Fruit fly (Drosophila melanogaster): ENCODE data around the gene CG32500.
"Not testable (repeated sequence)": the region's sequence is repeated elsewhere in the genome, so short reads cannot be mapped to it uniquely, and the experiment has no call there.

CG32500 gene

DNA sequence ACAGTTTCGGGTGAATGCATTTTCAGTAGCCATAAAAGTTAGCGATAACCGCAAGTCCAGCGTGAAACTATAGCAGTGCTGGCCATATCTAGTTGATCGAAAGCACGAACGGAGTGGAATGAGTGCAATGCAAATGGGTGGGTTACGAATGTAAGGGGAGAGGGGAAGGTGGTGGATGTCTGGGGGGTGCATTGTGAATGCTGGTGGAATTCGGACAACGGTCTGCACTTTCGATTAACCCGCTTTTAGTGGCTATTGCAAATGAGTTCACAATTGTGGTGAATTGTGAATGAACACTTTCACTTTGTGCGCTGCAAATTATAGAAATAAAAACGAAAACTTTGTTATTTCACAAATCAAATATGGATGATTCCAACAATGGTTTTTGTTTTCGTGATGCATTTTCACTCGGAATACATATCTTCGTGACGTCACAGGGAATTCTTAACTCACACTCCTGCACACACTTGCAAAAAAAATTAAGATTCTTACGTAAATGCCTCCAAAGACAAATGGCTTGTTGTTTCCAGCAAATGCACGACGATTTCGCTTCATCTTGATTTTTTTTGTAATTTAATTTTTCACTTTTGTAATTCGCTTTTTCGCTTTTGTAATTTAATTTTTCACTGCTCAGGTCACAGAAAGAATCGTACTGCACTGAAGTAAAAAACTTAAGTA, 6.1 kb upstream of the CG32500 start, which contains the start of gene DIP1 (continued):
- peak; percentile 44; the same call in 1 of the 2 replicates for TF ChIP-seq slbo (GFP tag; IDR thresholded peaks at IDR 0.05)
- TF ChIP-seq CG17328 (GFP tag; IDR thresholded peaks at IDR 0.05) = peak; percentile 58
- peak; percentile 14; the same call in 1 of the 2 replicates for TF ChIP-seq CG13287 (GFP tag; IDR thresholded peaks at IDR 0.05; ENCODE audit: partially characterized antibody)
- TF ChIP-seq chn (GFP tag; optimal IDR thresholded peaks at IDR 0.05) = peak; percentile 30
- no peak for TF ChIP-seq sob (GFP tag; IDR thresholded peaks at IDR 0.05)
- no peak for TF ChIP-seq CG8944 (GFP tag; optimal IDR thresholded peaks at IDR 0.05)
- peak; percentile 27 for TF ChIP-seq lab (GFP tag; optimal IDR thresholded peaks at IDR 0.05)
- peak; percentile 40 for TF ChIP-seq nau (GFP tag; optimal IDR thresholded peaks at IDR 0.05)
- peak; percentile 52 for TF ChIP-seq zf30C (GFP tag; optimal IDR thresholded peaks at IDR 0.05)
- TF ChIP-seq her (GFP tag; optimal IDR thresholded peaks at IDR 0.05) = peak; percentile 33
- TF ChIP-seq Meics (GFP tag; optimal IDR thresholded peaks at IDR 0.05) = no peak
- 0 out of 2 replicates have a peak, but pooled peaks have one; percentile 37 for TF ChIP-seq Rfx (GFP tag; IDR thresholded peaks at IDR 0.05)
- peak; percentile 81 for TF ChIP-seq Med (GFP tag)
- peak; percentile 67 for TF ChIP-seq Drgx (GFP tag; IDR thresholded peaks at IDR 0.05)
- no peak for TF ChIP-seq CG3995 (GFP tag; optimal IDR thresholded peaks at IDR 0.05)
- TF ChIP-seq CG18476 (GFP tag; optimal IDR thresholded peaks at IDR 0.05) = no peak
- no peak for TF ChIP-seq bab2 (GFP tag; optimal IDR thresholded peaks at IDR 0.05)
- TF ChIP-seq CHES-1-like (GFP tag; optimal IDR thresholded peaks at IDR 0.05) = peak; percentile 11
- TF ChIP-seq CG13296 (GFP tag; optimal IDR thresholded peaks at IDR 0.05) = no peak
- no peak for TF ChIP-seq eyg (GFP tag; optimal IDR thresholded peaks at IDR 0.05)

dm6 chrX:21621004-21621403, 2.5 kb downstream of the CG32500 start, which contains the start of gene CG32819:
TSS of gene CG32819 (minus strand) at chrX:21621104.
- TF ChIP-seq maf-S, CG18476, Mes4 (GFP tag; optimal IDR thresholded peaks at IDR 0.05): not testable (repeated sequence)

- not testable (repeated sequence) for TF ChIP-seq yki (optimal IDR thresholded peaks at IDR 0.05); BEAF-32 (GFP tag; optimal IDR thresholded peaks at IDR 0.05); usp (GFP tag; optimal IDR thresholded peaks at IDR 0.05)
Measured at dm6 chrX:21617517-21617916, 6.0 kb downstream of the CG32500 start, which contains the start of gene CG32857. TSS of gene CG32857 (minus strand) at chrX:21617617.

DNA sequence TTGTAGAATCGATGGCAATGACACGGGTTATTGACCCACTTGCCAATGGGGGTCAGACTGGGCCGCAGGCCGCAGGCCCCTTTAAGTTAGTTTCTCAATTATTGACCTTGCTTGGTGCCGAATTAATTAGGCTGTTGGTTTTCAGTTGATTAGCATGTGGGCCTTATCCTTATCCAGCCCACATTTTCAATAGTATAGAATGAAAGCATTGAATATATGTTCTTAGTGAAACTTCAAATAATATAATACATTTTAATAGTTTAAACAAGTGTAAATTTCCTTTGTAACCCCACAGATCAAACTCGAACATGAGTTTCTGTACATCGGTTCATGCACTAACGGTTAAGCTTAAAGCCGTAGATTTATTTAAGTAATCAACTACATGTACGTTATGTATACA, 8.4 kb downstream of the CG32500 start, which contains the start of gene CG32820:
Gene CG32820 (minus strand): TSS at position 101 of the 400 bp plus-strand sequence.
- TF ChIP-seq CG14441 (GFP tag; IDR thresholded peaks at IDR 0.05); CG8478 (optimal IDR thresholded peaks at IDR 0.05); E2f1 (GFP tag; IDR thresholded peaks at IDR 0.05): not testable (repeated sequence)

- TF ChIP-seq ab (GFP tag; optimal IDR thresholded peaks at IDR 0.05); CG7839 (tag; optimal IDR thresholded peaks at IDR 0.05); ranshi (GFP tag; IDR thresholded peaks at IDR 0.05): not testable (repeated sequence)
Measured at dm6 chrX:21611426-21611825, 12.1 kb downstream of the CG32500 start, which contains the start of gene CG33502. TSS of gene CG33502 (minus strand) at chrX:21611526.

- TF ChIP-seq nerfin-1 (tag; optimal IDR thresholded peaks at IDR 0.05); Chrac-16 (GFP tag; optimal IDR thresholded peaks at IDR 0.05); scrt (GFP tag; optimal IDR thresholded peaks at IDR 0.05): not testable (repeated sequence)
Measured at dm6 chrX:21608820-21609219, 14.7 kb downstream of the CG32500 start, which contains the start of gene CG17450. TSS of gene CG17450 (minus strand) at chrX:21608920.

Measured in whole organism, embryonic.